Worm (Caenorhabditis elegans): ENCODE results near the gene pals-37.

pals-37 gene

ce11 chrV:12432111-12432510 is 9.2 kb downstream of the pals-37 start, which contains the start of gene C54D10.13:
Gene C54D10.13, minus strand, starts transcription at chrV:12432289.
- TF ChIP-seq pax-1 (tag; optimal IDR thresholded peaks at IDR 0.05) (no peak), F13H6.1 (tag; optimal IDR thresholded peaks at IDR 0.05) (no peak), lin-11 (tag; optimal IDR thresholded peaks at IDR 0.05) (no peak), ceh-6 (GFP tag; optimal IDR thresholded peaks at IDR 0.05) (no peak), sox-4 (tag; optimal IDR thresholded peaks at IDR 0.05) (no peak), ceh-2 (tag; optimal IDR thresholded peaks at IDR 0.05) (no peak), mec-3 (tag; optimal IDR thresholded peaks at IDR 0.05; ENCODE audit: borderline replicate concordance) (no peak), ceh-34 (tag; optimal IDR thresholded peaks at IDR 0.05) (no peak), dve-1 (tag; optimal IDR thresholded peaks at IDR 0.05) (no peak), hlh-15 (tag; optimal IDR thresholded peaks at IDR 0.05) (no peak), unc-3 (GFP tag; conservative IDR thresholded peaks at IDR 0.05) (no peak), unc-3 (tag; optimal IDR thresholded peaks at IDR 0.05) (no peak)

ce11 chrV:12429039-12429438 is 12.3 kb downstream of the pals-37 start, which contains the start of gene C54D10.5:
Gene C54D10.5, plus strand, starts transcription at chrV:12429339.
- TF ChIP-seq pag-3 (tag; optimal IDR thresholded peaks at IDR 0.05; ENCODE audit: borderline replicate concordance) = no peak
- TF ChIP-seq pat-9 (tag; optimal IDR thresholded peaks at IDR 0.05) = no peak
- TF ChIP-seq lin-11 (tag; optimal IDR thresholded peaks at IDR 0.05) = no peak
- no peak for TF ChIP-seq ceh-19 (GFP tag; optimal IDR thresholded peaks at IDR 0.05)
- no peak for TF ChIP-seq ahr-1 (tag; optimal IDR thresholded peaks at IDR 0.05)
- no peak for TF ChIP-seq ceh-45 (GFP tag; IDR thresholded peaks at IDR 0.05)
- no peak for TF ChIP-seq mec-3 (tag; optimal IDR thresholded peaks at IDR 0.05; ENCODE audit: borderline replicate concordance)
- no peak for TF ChIP-seq rnt-1 (tag; optimal IDR thresholded peaks at IDR 0.05)
- TF ChIP-seq ceh-14 (tag; optimal IDR thresholded peaks at IDR 0.05) = no peak
- TF ChIP-seq odd-2 (tag; optimal IDR thresholded peaks at IDR 0.05) = no peak
- TF ChIP-seq ttx-3 (tag; optimal IDR thresholded peaks at IDR 0.05) = no peak
- TF ChIP-seq ceh-6 (GFP tag; optimal IDR thresholded peaks at IDR 0.05) = no peak
- TF ChIP-seq lim-6 (tag; optimal IDR thresholded peaks at IDR 0.05) = no peak
- TF ChIP-seq hlh-13 (GFP tag; optimal IDR thresholded peaks at IDR 0.05) = no peak
- no peak for TF ChIP-seq fkh-10 (GFP tag; optimal IDR thresholded peaks at IDR 0.05)
- no peak for TF ChIP-seq pax-1 (tag; optimal IDR thresholded peaks at IDR 0.05)
- TF ChIP-seq Y22D7AL.16 (tag; optimal IDR thresholded peaks at IDR 0.05) = no peak
- no peak for TF ChIP-seq madf-2 (tag; optimal IDR thresholded peaks at IDR 0.05)

ce11 chrV:12427826-12428225 is 13.5 kb downstream of the pals-37 start:
- no peak for TF ChIP-seq che-1 (tag; optimal IDR thresholded peaks at IDR 0.05)

- TF ChIP-seq ceh-31 (tag; optimal IDR thresholded peaks at IDR 0.05) (peak; percentile 62), ceh-2 (tag; optimal IDR thresholded peaks at IDR 0.05) (no peak), ceh-6 (GFP tag; optimal IDR thresholded peaks at IDR 0.05) (no peak), ceh-9 (tag; optimal IDR thresholded peaks at IDR 0.05) (no peak), unc-42 (tag; optimal IDR thresholded peaks at IDR 0.05) (peak; percentile 53)
Measured at ce11 chrV:12421360-12421759, 20.0 kb downstream of the pals-37 start.

- TF ChIP-seq ceh-48 (tag; optimal IDR thresholded peaks at IDR 0.05) (no peak), tbx-2 (tag; optimal IDR thresholded peaks at IDR 0.05) (no peak), unc-3 (GFP tag; conservative IDR thresholded peaks at IDR 0.05) (no peak), unc-3 (tag; optimal IDR thresholded peaks at IDR 0.05) (no peak), ama-1 (optimal IDR thresholded peaks at IDR 0.05) (no peak), zip-5 (tag; optimal IDR thresholded peaks at IDR 0.05) (no peak), ceh-14 (tag; optimal IDR thresholded peaks at IDR 0.05) (no peak), F13H6.1 (tag; optimal IDR thresholded peaks at IDR 0.05) (no peak), madf-2 (tag; optimal IDR thresholded peaks at IDR 0.05) (no peak), hlh-15 (tag; optimal IDR thresholded peaks at IDR 0.05) (no peak), ceh-19 (GFP tag; optimal IDR thresholded peaks at IDR 0.05) (no peak), ceh-22 (tag; optimal IDR thresholded peaks at IDR 0.05) (no peak), ztf-16 (tag; optimal IDR thresholded peaks at IDR 0.05) (no peak), pqm-1 (tag; optimal IDR thresholded peaks at IDR 0.05) (no peak)
Measured at ce11 chrV:12420843-12421242, 20.5 kb downstream of the pals-37 start, which contains the start of gene C54D10.4. Gene C54D10.4, minus strand, starts transcription at chrV:12420943.

All from whole organism, late embryonic.